Worm (Caenorhabditis elegans) whole organism, late embryonic: ENCODE data around the gene pqn-16.

Experiments
- F13H6.1 ChIP-seq: sonication (generic microtip); optimal IDR thresholded peaks from 2 replicates; lab custom pipeline; 2016; ENCODE audit warnings: missing genetic modification characterization, missing compliant biosample characterization
- ceh-30 ChIP-seq: fragments of 150-350 bp; optimal IDR thresholded peaks from 2 replicates; lab custom pipeline; 2014; ENCODE audit warnings: missing biosample characterization, missing genetic modification characterization
- ceh-48 ChIP-seq: sonication (generic microtip); optimal IDR thresholded peaks from 2 replicates; lab custom pipeline; 2016; ENCODE audit warnings: missing genetic modification characterization, inconsistent platforms, missing compliant biosample characterization
- fkh-10 ChIP-seq: fragments of 150-350 bp; optimal IDR thresholded peaks from 2 replicates; lab custom pipeline; 2014; ENCODE audit warnings: missing biosample characterization, missing genetic modification reagents, missing genetic modification characterization
- odd-2 ChIP-seq: sonication (generic microtip); optimal IDR thresholded peaks from 2 replicates; lab custom pipeline; 2017; ENCODE audit warnings: antibody characterized with exemption, mild to moderate bottlenecking, missing genetic modification characterization, missing compliant biosample characterization
- pha-4 ChIP-seq: fragments of 150-350 bp; optimal IDR thresholded peaks from 2 replicates; lab custom pipeline; 2018; ENCODE audit warnings: missing biosample characterization, missing genetic modification reagents, missing genetic modification characterization
- pqm-1 ChIP-seq: sonication (generic microtip); optimal IDR thresholded peaks from 2 replicates; lab custom pipeline; 2016; ENCODE audit warnings: missing genetic modification characterization, missing compliant biosample characterization
- sox-4 ChIP-seq: sonication (generic microtip); optimal IDR thresholded peaks from 2 replicates; lab custom pipeline; 2017; ENCODE audit warnings: mild to moderate bottlenecking, missing genetic modification characterization, inconsistent platforms, missing compliant biosample characterization
- syd-9 ChIP-seq: sonication (generic microtip); optimal IDR thresholded peaks from 2 replicates; lab custom pipeline; 2016; ENCODE audit warnings: mild to moderate bottlenecking, missing genetic modification characterization, moderate library complexity, missing compliant biosample characterization
- tbx-7 ChIP-seq: sonication (generic microtip); optimal IDR thresholded peaks from 2 replicates; lab custom pipeline; 2016; ENCODE audit warnings: missing genotype, missing genetic modification characterization, missing compliant biosample characterization
- unc-55 ChIP-seq: sonication (generic microtip); optimal IDR thresholded peaks from 2 replicates; lab custom pipeline; 2017; ENCODE audit warnings: missing biosample characterization, missing genetic modification reagents, missing genetic modification characterization

DNA sequence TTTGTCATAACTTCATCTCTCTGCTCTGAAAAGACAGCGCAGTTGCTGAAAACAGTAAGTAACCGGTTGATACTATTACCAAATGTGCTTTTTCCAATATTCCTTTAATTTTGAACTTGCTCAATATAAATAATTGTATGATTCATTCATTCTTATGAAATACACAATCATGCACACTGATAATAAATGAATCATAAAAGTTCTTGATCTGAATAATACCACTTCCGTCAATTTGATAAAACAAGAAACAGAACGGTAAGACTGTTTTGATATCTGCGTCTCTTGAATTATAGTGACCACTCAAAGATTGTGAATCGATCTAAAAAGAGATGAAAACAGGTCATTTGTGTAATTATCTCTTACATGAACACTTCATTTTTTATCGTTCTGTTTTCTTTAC is 47.6 kb upstream of the pqn-16 start, which contains the start of gene F21C10.4:
- TF ChIP-seq odd-2 (no peak), fkh-10 (GFP tag; lab: Kevin White, UChicago) (no peak), sox-4 (tag; lab: Kevin White, UChicago) (no peak), ceh-30 (no peak), unc-55 (GFP tag; lab: Kevin White, UChicago) (no peak), ceh-48 (tag; lab: Kevin White, UChicago) (no peak), syd-9 (tag; lab: Kevin White, UChicago) (no peak), pha-4 (tag; lab: Kevin White, UChicago) (no peak), tbx-7 (tag; lab: Kevin White, UChicago) (no peak), F13H6.1 (tag; lab: Kevin White, UChicago) (no peak), pqm-1 (tag; lab: Kevin White, UChicago) (no peak)
